Fruit fly (Drosophila melanogaster): ENCODE measurements around the gene CG42359.

CG42359 gene

dm6 chr3R:19118505-19119138 is 43.5 kb downstream of the CG42359 start (continued):
- TF ChIP-seq slbo (GFP tag; IDR thresholded peaks at IDR 0.05) (no peak), CG10274 (GFP tag; optimal IDR thresholded peaks at IDR 0.05) (no peak), Hr78 (GFP tag; optimal IDR thresholded peaks at IDR 0.05) (no peak), CG1233 (GFP tag; optimal IDR thresholded peaks at IDR 0.05) (no peak), dmrt11E (tag; optimal IDR thresholded peaks at IDR 0.05) (no peak), luna (GFP tag; optimal IDR thresholded peaks at IDR 0.05) (no peak), Hr3 (GFP tag; optimal IDR thresholded peaks at IDR 0.05) (no peak), nerfin-1 (tag; optimal IDR thresholded peaks at IDR 0.05) (no peak), CG2875 (GFP tag; optimal IDR thresholded peaks at IDR 0.05) (no peak), CG17829 (tag; optimal IDR thresholded peaks at IDR 0.05) (no peak), Atf6 (GFP tag; IDR thresholded peaks at IDR 0.05) (no peak), CG10959 (GFP tag; IDR thresholded peaks at IDR 0.05) (peak; percentile 52; the same call in 1 of the 2 replicates), gfzf (GFP tag; optimal IDR thresholded peaks at IDR 0.05) (no peak), abd-A (tag; optimal IDR thresholded peaks at IDR 0.05) (no peak), CG6175 (GFP tag; IDR thresholded peaks at IDR 0.05) (no peak), Drgx (GFP tag; IDR thresholded peaks at IDR 0.05) (peak; percentile 89), CG15073 (GFP tag; optimal IDR thresholded peaks at IDR 0.05) (no peak), gem (tag; optimal IDR thresholded peaks at IDR 0.05) (no peak), Dek (tag; optimal IDR thresholded peaks at IDR 0.05) (no peak), sens (GFP tag) (no peak), Fer1 (GFP tag; optimal IDR thresholded peaks at IDR 0.05) (no peak), HLH4C (GFP tag; IDR thresholded peaks at IDR 0.05; ENCODE audit: partially characterized antibody) (peak; percentile 10; the same call in 1 of the 3 replicates), B-H2 (GFP tag; optimal IDR thresholded peaks at IDR 0.05) (no peak), CG6272 (GFP tag; IDR thresholded peaks at IDR 0.05) (peak; percentile 5; the same call in 1 of the 2 replicates), dpn (GFP tag; optimal IDR thresholded peaks at IDR 0.05) (no peak), oc (tag; optimal IDR thresholded peaks at IDR 0.05) (no peak), Six4 (GFP tag; optimal IDR thresholded peaks at IDR 0.05) (no peak), CG3281 (GFP tag; optimal IDR thresholded peaks at IDR 0.05) (no peak), CG6689 (GFP tag; IDR thresholded peaks at IDR 0.05) (peak; percentile 62), lilli (GFP tag; optimal IDR thresholded peaks at IDR 0.05) (no peak), CG17612 (GFP tag; IDR thresholded peaks at IDR 0.05) (no peak), dati (GFP tag; IDR thresholded peaks at IDR 0.05) (0 out of 2 replicates have a peak, but pooled peaks have one; percentile 22), CG7271 (tag; optimal IDR thresholded peaks at IDR 0.05) (no peak), CG2116 (GFP tag; optimal IDR thresholded peaks at IDR 0.05) (no peak), lmd (GFP tag; IDR thresholded peaks at IDR 0.05) (peak; percentile 53), CTCF (GFP tag; optimal IDR thresholded peaks at IDR 0.05) (no peak), Abd-B (GFP tag; optimal IDR thresholded peaks at IDR 0.05) (no peak), chn (GFP tag; optimal IDR thresholded peaks at IDR 0.05) (no peak), al (GFP tag; IDR thresholded peaks at IDR 0.05) (no peak), Ravus (GFP tag; IDR thresholded peaks at IDR 0.05) (no peak), Fer3 (tag; optimal IDR thresholded peaks at IDR 0.05) (no peak), slou (GFP tag; optimal IDR thresholded peaks at IDR 0.05) (no peak), sens-2 (GFP tag; IDR thresholded peaks at IDR 0.05) (peak; percentile 44; the same call in 1 of the 2 replicates), CG7839 (tag; optimal IDR thresholded peaks at IDR 0.05) (peak; percentile 39), CG11695 (GFP tag; IDR thresholded peaks at IDR 0.05) (no peak), Oli (tag; optimal IDR thresholded peaks at IDR 0.05) (peak; percentile 18), Ptx1 (GFP tag; IDR thresholded peaks at IDR 0.05) (peak; percentile 67), fd102C (GFP tag; optimal IDR thresholded peaks at IDR 0.05) (no peak), Antp (GFP tag; optimal IDR thresholded peaks at IDR 0.05) (peak; percentile 29), Hr39 (optimal IDR thresholded peaks at IDR 0.05) (no peak), Mes4 (GFP tag; optimal IDR thresholded peaks at IDR 0.05) (no peak), Dref (GFP tag; IDR thresholded peaks at IDR 0.05) (no peak)
